Worm (Caenorhabditis elegans) whole organism, early embryonic: ENCODE data around the gene Y57G11C.1144.
A peak's percentile ranks its signal among the peaks of the same experiment; 100 is the strongest.

Source experiments
- B0310.2 ChIP-seq: sonication (generic microtip); optimal IDR thresholded peaks from 2 replicates; lab custom pipeline; 2016; ENCODE audit warnings: mild to moderate bottlenecking, missing genetic modification characterization, missing compliant biosample characterization
- F13C5.2 ChIP-seq: sonication (generic microtip); optimal IDR thresholded peaks from 2 replicates; lab custom pipeline; 2017; ENCODE audit warnings: mild to moderate bottlenecking, missing genetic modification characterization, inconsistent platforms, missing compliant biosample characterization
- aly-1 ChIP-seq: sonication (generic microtip); optimal IDR thresholded peaks from 2 replicates; lab custom pipeline; 2016; ENCODE audit warnings: missing genetic modification characterization, missing compliant biosample characterization
- ama-1 ChIP-seq: fragments of 150-350 bp; optimal IDR thresholded peaks from 2 replicates; lab custom pipeline; 2014
- ceh-13 ChIP-seq: fragments of 200-800 bp; sonication (Bioruptor generic); optimal IDR thresholded peaks from 2 replicates; lab custom pipeline; 2018; ENCODE audit warnings: mild to moderate bottlenecking, missing genetic modification characterization, missing compliant biosample characterization
- ceh-36 ChIP-seq: sonication (generic microtip); optimal IDR thresholded peaks from 2 replicates; lab custom pipeline; 2016; ENCODE audit warnings: missing genetic modification characterization, inconsistent platforms, missing compliant biosample characterization
- flt-1 ChIP-seq: fragments of 200-800 bp; sonication (Bioruptor generic); IDR thresholded peaks from 2 replicates; pipeline ENCODE4 v1.3.6; 2022; ENCODE audit warnings: missing genetic modification characterization, missing compliant biosample characterization
- hmbx-1 ChIP-seq: sonication (generic microtip); optimal IDR thresholded peaks from 2 replicates; lab custom pipeline; 2016; ENCODE audit warnings: mild to moderate bottlenecking, missing genetic modification characterization, missing compliant biosample characterization
- hmg-4 ChIP-seq: fragments of 200-800 bp; sonication (Bioruptor generic); optimal IDR thresholded peaks from 2 replicates; lab custom pipeline; 2018; ENCODE audit warnings: mild to moderate bottlenecking, missing genetic modification characterization, missing compliant biosample characterization
- hnd-1 ChIP-seq: sonication (generic microtip); optimal IDR thresholded peaks from 2 replicates; lab custom pipeline; 2016; ENCODE audit warnings: missing genetic modification characterization, missing compliant biosample characterization
- pes-1 ChIP-seq: fragments of 200-800 bp; sonication (Bioruptor generic); IDR thresholded peaks from 2 replicates; pipeline ENCODE4 v1.3.6; 2022; ENCODE audit warnings: missing genetic modification reagents, missing genetic modification characterization, missing compliant biosample characterization
- scrt-1 ChIP-seq: fragments of 200-800 bp; sonication (Bioruptor generic); IDR thresholded peaks from 2 replicates; pipeline ENCODE4 v1.3.6; 2022; ENCODE audit warnings: missing genetic modification characterization, missing compliant biosample characterization
- sea-1 ChIP-seq: fragments of 200-800 bp; sonication (Bioruptor generic); conservative IDR thresholded peaks from 2 replicates; pipeline ENCODE4 v1.3.6; 2022; ENCODE audit warnings: missing genetic modification characterization, missing compliant biosample characterization
- tbx-11 ChIP-seq: fragments of 200-800 bp; sonication (Bioruptor generic); IDR thresholded peaks from 2 replicates; pipeline ENCODE4 v1.3.6; 2022; ENCODE audit warnings: missing genetic modification characterization, missing compliant biosample characterization
- tbx-37 ChIP-seq: fragments of 200-800 bp; sonication (Bioruptor generic); conservative IDR thresholded peaks from 2 replicates; pipeline ENCODE4 v1.3.6; 2022; ENCODE audit warnings: missing genetic modification reagents, missing genetic modification characterization, missing compliant biosample characterization
- tra-4 ChIP-seq: sonication (generic microtip); optimal IDR thresholded peaks from 2 replicates; lab custom pipeline; 2017; ENCODE audit warnings: missing genetic modification characterization, missing compliant biosample characterization

The Y57G11C.1144 gene

ce11 chrIV:14985019-14985418, 47.9 kb downstream of the Y57G11C.1144 start:
- TF ChIP-seq ama-1 (lab: Kevin White, UChicago) (no peak), F13C5.2 (no peak), sea-1 (GFP tag; lab: Robert Waterston, UW) (no peak), hnd-1 (tag; lab: Kevin White, UChicago) (no peak), flt-1 (GFP tag; lab: Robert Waterston, UW) (no peak), ceh-13 (no peak), hmg-4 (GFP tag; lab: Kevin White, UChicago) (no peak), B0310.2 (tag; lab: Kevin White, UChicago) (no peak), ceh-36 (no peak), pes-1 (no peak), tbx-11 (GFP tag; lab: Robert Waterston, UW) (no peak), aly-1 (tag; lab: Kevin White, UChicago) (no peak), tra-4 (tag; lab: Kevin White, UChicago) (no peak), tbx-37 (GFP tag; lab: Robert Waterston, UW) (no peak), hmbx-1 (tag; lab: Kevin White, UChicago) (no peak), scrt-1 (GFP tag; lab: Robert Waterston, UW) (no peak)

ce11 chrIV:14985859-14986258, 48.7 kb downstream of the Y57G11C.1144 start:
- TF ChIP-seq aly-1 (tag; lab: Kevin White, UChicago) (peak; percentile 45), tbx-11 (GFP tag; lab: Robert Waterston, UW) (no peak), ceh-13 (no peak), flt-1 (GFP tag; lab: Robert Waterston, UW) (no peak)

ce11 chrIV:14986684-14987083, 49.6 kb downstream of the Y57G11C.1144 start, which contains the start of gene dpy-4:
TSS of gene dpy-4 (minus strand) at chrIV:14986784.
- TF ChIP-seq sea-1 (GFP tag; lab: Robert Waterston, UW) = no peak
